Worm (Caenorhabditis elegans): Measurements from ENCODE around the gene grl-8.

Gene grl-8

DNA sequence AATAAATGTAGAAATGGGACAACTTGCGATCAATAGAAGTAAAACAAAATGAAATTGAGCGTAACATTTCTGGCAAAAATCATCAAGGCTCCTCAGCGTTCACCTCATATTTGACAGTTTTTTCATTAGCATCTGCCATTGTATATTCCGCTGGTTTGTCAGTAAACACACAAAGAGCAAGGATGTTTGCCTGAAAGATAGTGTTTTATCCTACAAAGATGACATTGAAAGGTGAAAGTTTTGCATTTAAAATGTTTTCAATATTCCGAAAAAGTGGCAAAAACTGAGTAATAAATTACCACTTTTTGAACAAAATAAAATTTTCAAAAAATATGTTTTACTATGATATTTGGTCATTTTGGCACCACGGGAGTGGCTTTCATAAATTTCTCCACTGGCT is 46.9 kb downstream of the grl-8 start:
- TF ChIP-seq odd-2 (tag; optimal IDR thresholded peaks at IDR 0.05) (no peak), npax-4 (tag; optimal IDR thresholded peaks at IDR 0.05) (no peak), F13H6.1 (tag; optimal IDR thresholded peaks at IDR 0.05) (no peak), ceh-22 (tag; optimal IDR thresholded peaks at IDR 0.05) (no peak), nhr-11 (tag; optimal IDR thresholded peaks at IDR 0.05) (no peak)

DNA sequence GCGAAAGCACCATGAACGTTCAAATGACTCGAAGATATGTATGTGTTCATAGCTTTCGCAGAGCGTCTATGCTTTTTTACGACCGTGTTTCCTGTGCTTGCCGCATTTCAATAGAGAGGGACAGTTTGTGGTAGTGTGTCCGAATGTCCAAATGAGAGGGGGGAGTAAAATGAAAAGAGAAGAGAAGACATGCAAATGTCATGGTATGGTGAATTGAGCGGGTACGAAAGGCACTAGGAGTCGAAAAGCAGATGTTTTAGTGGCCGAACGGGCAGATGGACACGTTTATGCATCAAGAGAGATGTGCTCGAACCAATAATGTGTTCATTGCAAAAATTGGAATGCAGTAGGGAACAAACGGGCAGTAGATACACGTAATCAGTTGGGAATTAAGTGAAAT is 47.4 kb downstream of the grl-8 start:
- no peak for TF ChIP-seq sox-2 (GFP tag; IDR thresholded peaks at IDR 0.05)
- no peak for TF ChIP-seq ets-4 (tag; optimal IDR thresholded peaks at IDR 0.05)
- no peak for TF ChIP-seq nhr-232 (tag; optimal IDR thresholded peaks at IDR 0.05)
- TF ChIP-seq ceh-24 (tag; optimal IDR thresholded peaks at IDR 0.05) = no peak
- TF ChIP-seq hlh-30 (tag; optimal IDR thresholded peaks at IDR 0.05; ENCODE audit: insufficient read depth) = no peak
- TF ChIP-seq lin-11 (tag; optimal IDR thresholded peaks at IDR 0.05) = no peak
- no peak for TF ChIP-seq mec-3 (tag; optimal IDR thresholded peaks at IDR 0.05; ENCODE audit: borderline replicate concordance)
- no peak for TF ChIP-seq tbx-7 (tag; optimal IDR thresholded peaks at IDR 0.05)
- TF ChIP-seq hlh-13 (GFP tag; optimal IDR thresholded peaks at IDR 0.05) = no peak
- TF ChIP-seq nfya-1 (tag; optimal IDR thresholded peaks at IDR 0.05) = no peak
- TF ChIP-seq rnt-1 (tag; optimal IDR thresholded peaks at IDR 0.05) = no peak
- TF ChIP-seq che-1 (tag; optimal IDR thresholded peaks at IDR 0.05) = no peak
- TF ChIP-seq nhr-11 (tag; optimal IDR thresholded peaks at IDR 0.05) = no peak
- TF ChIP-seq elt-2 (tag; optimal IDR thresholded peaks at IDR 0.05) = no peak
- no peak for TF ChIP-seq pha-2 (tag; optimal IDR thresholded peaks at IDR 0.05)
- TF ChIP-seq eyg-1 (tag; optimal IDR thresholded peaks at IDR 0.05) = no peak
- no peak for TF ChIP-seq hlh-6 (tag; optimal IDR thresholded peaks at IDR 0.05)
- no peak for TF ChIP-seq T23F11.4 (GFP tag; optimal IDR thresholded peaks at IDR 0.05)

DNA sequence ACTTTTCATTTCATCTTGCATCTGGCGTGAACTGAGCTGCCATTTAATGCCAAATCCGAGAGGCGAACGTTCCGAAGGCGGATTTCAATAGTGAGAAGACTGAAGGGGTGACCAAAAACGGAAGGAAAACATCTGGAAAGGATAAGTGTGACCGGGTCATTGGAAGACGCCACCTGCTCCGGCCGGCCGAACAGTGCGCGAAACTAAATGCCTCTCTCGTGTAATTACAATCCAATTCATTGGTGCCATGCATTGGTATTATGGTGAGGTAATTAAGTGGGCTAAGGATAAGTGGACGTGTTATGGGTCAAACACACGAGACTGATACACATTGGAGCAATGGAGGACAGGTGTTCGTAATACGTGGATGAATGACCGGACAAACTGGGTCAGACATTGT is 48.4 kb downstream of the grl-8 start:
- peak; percentile 40 for TF ChIP-seq ceh-31 (tag; optimal IDR thresholded peaks at IDR 0.05)
- no peak for TF ChIP-seq ceh-30 (tag; optimal IDR thresholded peaks at IDR 0.05)
- no peak for TF ChIP-seq hlh-8 (tag; optimal IDR thresholded peaks at IDR 0.05)
- no peak for TF ChIP-seq tbx-7 (tag; optimal IDR thresholded peaks at IDR 0.05)
- TF ChIP-seq sdc-2 (tag; optimal IDR thresholded peaks at IDR 0.05) = no peak
- TF ChIP-seq rnt-1 (tag; optimal IDR thresholded peaks at IDR 0.05) = no peak
- peak; percentile 38 for TF ChIP-seq sox-2 (GFP tag; IDR thresholded peaks at IDR 0.05)
- TF ChIP-seq unc-42 (tag; optimal IDR thresholded peaks at IDR 0.05) = peak; percentile 43
- TF ChIP-seq hlh-15 (tag; optimal IDR thresholded peaks at IDR 0.05) = no peak
- TF ChIP-seq fax-1 (tag; optimal IDR thresholded peaks at IDR 0.05) = no peak
- no peak for TF ChIP-seq gmeb-2 (tag; optimal IDR thresholded peaks at IDR 0.05)
- TF ChIP-seq lim-6 (tag; optimal IDR thresholded peaks at IDR 0.05) = no peak
- TF ChIP-seq dve-1 (tag; optimal IDR thresholded peaks at IDR 0.05) = no peak
- TF ChIP-seq che-1 (tag; optimal IDR thresholded peaks at IDR 0.05) = no peak
- TF ChIP-seq hlh-6 (tag; optimal IDR thresholded peaks at IDR 0.05) = no peak
- no peak for TF ChIP-seq fkh-10 (GFP tag; optimal IDR thresholded peaks at IDR 0.05)

DNA sequence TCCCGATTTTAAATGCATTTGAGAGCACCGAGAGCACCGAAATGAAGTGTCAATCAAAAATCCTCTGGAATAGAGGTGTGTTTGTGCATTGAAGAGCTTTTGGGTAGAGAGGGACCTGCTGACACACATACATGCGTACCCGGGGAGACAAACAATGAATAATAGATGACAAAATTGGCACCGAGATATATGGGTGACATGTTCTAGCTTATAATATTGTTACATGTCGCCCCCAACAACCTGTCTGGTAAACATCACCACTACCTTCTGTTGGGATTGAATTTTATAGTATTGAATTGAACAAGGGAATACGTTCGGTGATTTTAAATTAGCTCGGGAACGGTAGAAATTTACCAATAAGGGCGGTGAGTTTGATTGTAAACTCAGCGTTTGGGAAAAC is 49.2 kb downstream of the grl-8 start:
- TF ChIP-seq npax-4 (tag; optimal IDR thresholded peaks at IDR 0.05) (no peak), pag-3 (tag; optimal IDR thresholded peaks at IDR 0.05; ENCODE audit: borderline replicate concordance) (no peak), T23F11.4 (GFP tag; optimal IDR thresholded peaks at IDR 0.05) (no peak), ceh-6 (GFP tag; optimal IDR thresholded peaks at IDR 0.05) (no peak), fax-1 (tag; optimal IDR thresholded peaks at IDR 0.05) (no peak), madf-2 (tag; optimal IDR thresholded peaks at IDR 0.05) (no peak), gmeb-2 (tag; optimal IDR thresholded peaks at IDR 0.05) (no peak)

DNA sequence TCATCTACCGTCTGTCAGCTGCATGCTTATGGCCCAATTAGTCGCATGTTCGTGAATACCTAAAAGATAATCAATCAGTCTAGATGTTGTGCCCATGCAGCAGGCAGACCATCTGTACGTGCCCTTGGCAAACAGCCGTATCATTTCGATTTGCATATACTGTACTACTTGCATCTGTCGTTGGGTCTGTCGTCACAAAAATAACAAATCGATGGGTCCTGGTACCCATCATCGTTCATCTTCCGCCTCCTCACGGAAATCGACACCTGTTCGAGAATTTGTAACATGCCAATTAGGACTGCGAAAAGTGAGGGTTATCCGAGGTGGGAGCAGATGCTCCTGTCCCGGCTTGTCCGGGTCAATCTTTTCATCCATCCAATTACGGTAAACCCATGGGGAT is 49.6 kb downstream of the grl-8 start:
- TF ChIP-seq unc-86 (tag; optimal IDR thresholded peaks at IDR 0.05) (no peak), hlh-30 (tag; optimal IDR thresholded peaks at IDR 0.05; ENCODE audit: insufficient read depth) (no peak), lin-11 (tag; optimal IDR thresholded peaks at IDR 0.05) (no peak), ahr-1 (tag; optimal IDR thresholded peaks at IDR 0.05) (no peak), ceh-6 (GFP tag; optimal IDR thresholded peaks at IDR 0.05) (no peak), unc-42 (tag; optimal IDR thresholded peaks at IDR 0.05) (no peak), ceh-9 (tag; optimal IDR thresholded peaks at IDR 0.05) (no peak), ceh-22 (tag; optimal IDR thresholded peaks at IDR 0.05) (no peak), nfya-1 (tag; optimal IDR thresholded peaks at IDR 0.05) (no peak), ttx-3 (tag; optimal IDR thresholded peaks at IDR 0.05) (no peak), hlh-15 (tag; optimal IDR thresholded peaks at IDR 0.05) (no peak), ceh-30 (tag; optimal IDR thresholded peaks at IDR 0.05) (no peak), npax-4 (tag; optimal IDR thresholded peaks at IDR 0.05) (no peak), sox-4 (tag; optimal IDR thresholded peaks at IDR 0.05) (no peak), elt-4 (tag; optimal IDR thresholded peaks at IDR 0.05) (no peak), pqm-1 (tag; optimal IDR thresholded peaks at IDR 0.05) (no peak), ceh-31 (tag; optimal IDR thresholded peaks at IDR 0.05) (no peak), ceh-24 (tag; optimal IDR thresholded peaks at IDR 0.05) (no peak), K09A11.1 (tag; optimal IDR thresholded peaks at IDR 0.05; ENCODE audit: insufficient read depth) (no peak), rnt-1 (tag; optimal IDR thresholded peaks at IDR 0.05) (no peak)

Measured in whole organism, late embryonic.